Worm (Caenorhabditis elegans) whole organism, dauer: Measurements from ENCODE around the gene cest-34.

ENCODE experiments used
- unc-62 ChIP-seq: sonication (generic microtip); optimal IDR thresholded peaks from 2 replicates; lab custom pipeline; 2017; ENCODE audit warnings: missing biosample characterization, missing genetic modification reagents, missing genetic modification characterization

cest-34 gene

ce11 chrV:6676158-6676849 lies at the start of gene cest-34:
TSS of gene cest-34 (plus strand) at chrV:6676799.
- no peak for TF ChIP-seq unc-62 (GFP tag; lab: Kevin White, UChicago)

- TF ChIP-seq unc-62 (GFP tag; lab: Kevin White, UChicago), result no peak
These were observed 45.8 kb upstream of the cest-34 start for ce11 chrV:6630769-6631168.

DNA sequence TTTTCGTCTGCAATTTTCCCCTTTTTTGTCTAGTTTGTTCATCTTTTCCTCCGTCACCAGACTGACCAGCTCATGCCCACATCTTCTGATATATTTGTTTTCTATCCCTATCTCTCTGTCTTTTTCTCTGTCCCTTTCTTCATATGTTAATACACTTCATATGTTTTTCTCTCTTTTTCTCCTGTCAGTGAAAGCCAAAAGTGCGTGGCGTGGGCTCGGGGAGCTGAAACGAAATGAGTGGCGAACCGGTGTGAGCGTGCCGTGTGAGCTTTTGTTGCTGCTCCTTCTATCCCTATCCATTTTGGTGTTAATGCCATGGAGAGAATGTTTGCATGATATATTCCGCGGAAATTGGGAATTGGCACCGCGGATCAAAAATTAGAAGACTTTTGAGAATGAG lies 44.7 kb upstream of the cest-34 start:
- no peak for TF ChIP-seq unc-62 (GFP tag; lab: Kevin White, UChicago)

DNA sequence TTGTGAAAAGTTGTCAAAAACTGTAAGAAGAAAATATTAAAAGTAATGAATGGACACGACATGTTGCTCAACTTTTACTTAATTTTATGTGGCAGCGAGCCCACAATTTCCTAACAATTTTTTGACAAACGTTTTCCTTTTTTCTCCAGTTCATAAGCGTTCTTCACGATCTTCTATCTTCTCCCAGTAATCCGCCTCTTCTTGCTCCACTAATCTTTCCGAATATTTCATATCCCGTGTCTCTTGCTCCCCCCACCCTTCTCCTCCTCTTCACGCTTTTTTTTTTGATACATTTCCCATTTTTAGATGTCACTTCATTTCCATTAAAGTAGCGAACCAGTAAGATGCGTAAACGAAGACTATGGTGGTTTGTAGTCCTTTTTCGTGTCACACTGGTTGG lies 43.7 kb upstream of the cest-34 start, which contains the start of gene scd-2:
scd-2 (plus strand) TSS at position 301 of the 400 bp plus-strand sequence.
- no peak for TF ChIP-seq unc-62 (GFP tag; lab: Kevin White, UChicago)

DNA sequence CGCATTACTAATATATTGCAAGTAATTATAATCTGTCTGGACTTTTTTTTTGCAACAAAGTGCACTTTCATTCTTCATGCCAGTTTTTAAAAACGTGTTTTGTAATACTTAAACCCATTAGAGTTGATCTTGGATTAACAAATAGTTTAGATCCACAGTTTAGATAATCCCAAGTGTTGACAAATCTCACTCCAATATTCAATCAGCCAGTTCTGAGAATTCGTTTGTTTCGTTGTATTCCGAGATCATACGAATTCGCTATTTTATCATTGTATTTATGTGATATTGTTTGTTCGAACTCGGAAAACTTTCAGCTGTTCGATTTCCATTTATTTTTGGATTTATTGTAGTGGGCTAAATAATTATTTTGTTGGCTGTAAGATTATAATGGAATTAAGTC lies 30.8 kb upstream of the cest-34 start:
- TF ChIP-seq unc-62 (GFP tag; lab: Kevin White, UChicago), result no peak

ce11 chrV:6649317-6649716 lies 27.3 kb upstream of the cest-34 start, which contains the start of gene T10H9.1:
TSS of gene T10H9.1 (plus strand) at chrV:6649617.
- TF ChIP-seq unc-62 (GFP tag; lab: Kevin White, UChicago), result no peak

DNA sequence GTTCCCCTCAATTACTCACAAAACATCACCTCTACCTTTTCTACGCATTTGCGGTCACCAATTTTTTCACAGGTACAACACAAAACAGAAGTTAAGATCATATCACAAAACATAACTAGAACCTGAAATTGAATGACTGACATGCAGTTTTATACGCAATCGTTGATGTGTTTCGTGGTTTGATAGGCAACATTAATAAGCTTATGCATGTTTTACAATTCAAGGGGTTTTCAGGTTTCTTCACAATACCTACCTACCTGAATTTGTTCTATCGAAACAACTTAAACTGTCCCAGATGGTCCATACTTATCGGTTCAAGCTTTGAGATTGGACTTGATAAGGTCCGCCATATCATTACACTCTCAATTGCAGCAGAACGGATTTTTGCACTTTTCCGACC lies 26.1 kb upstream of the cest-34 start:
- TF ChIP-seq unc-62 (GFP tag; lab: Kevin White, UChicago), result no peak

DNA sequence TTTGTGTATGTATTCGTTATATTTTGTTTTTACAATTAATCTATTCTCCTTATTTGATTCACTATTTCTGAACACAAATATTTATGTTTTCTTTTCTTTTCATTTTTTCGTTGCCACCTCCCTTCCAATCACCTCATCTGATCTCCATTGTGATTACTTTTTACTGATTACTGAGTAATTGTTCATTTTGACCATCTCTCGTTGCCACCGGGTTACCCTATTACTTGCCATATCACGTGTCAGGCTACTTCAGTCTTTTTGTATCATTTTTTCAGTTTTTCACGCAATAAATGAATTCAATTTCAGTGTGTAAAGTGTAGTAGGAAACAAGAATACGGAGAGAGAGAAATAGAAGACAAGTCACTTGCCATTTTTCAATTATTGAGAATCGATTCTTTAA lies 24.5 kb upstream of the cest-34 start, which contains the start of gene T10H9.8:
T10H9.8 (plus strand) TSS at position 301 of the 400 bp plus-strand sequence.
- no peak for TF ChIP-seq unc-62 (GFP tag; lab: Kevin White, UChicago)

ce11 chrV:6655174-6655573 lies 21.4 kb upstream of the cest-34 start, which contains the start of gene syx-18:
TSS of gene syx-18 (minus strand) at chrV:6655449.
- TF ChIP-seq unc-62 (GFP tag; lab: Kevin White, UChicago), result no peak

DNA sequence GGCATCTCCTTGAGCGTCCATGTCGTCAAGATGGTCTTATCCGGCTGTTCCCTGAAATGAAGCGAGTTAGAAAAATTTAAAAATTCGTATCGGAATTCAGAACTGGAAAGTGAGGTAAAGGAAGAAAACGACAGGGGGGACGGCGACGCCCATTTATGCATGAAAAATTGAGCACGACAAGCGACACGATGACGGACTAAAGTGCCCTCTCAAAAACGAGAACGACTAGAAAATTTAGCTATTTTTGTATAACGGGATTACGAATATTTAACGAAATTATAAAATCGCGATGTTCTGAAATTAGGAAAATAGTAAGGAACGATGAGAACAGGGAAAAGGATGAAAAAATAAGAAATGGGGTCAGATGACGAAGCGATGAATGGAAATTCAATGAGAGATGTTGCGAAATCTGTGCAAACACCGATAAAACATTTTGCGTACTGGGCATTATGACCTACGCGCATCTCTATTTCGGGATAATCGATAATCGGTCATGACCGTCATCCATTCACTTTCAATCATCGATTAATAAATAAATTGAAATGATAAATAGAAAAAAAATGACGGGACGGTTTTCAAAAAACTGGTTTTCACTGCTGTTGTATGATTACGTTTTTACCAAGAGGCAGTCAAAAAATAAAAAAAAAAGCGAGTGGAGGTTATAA lies 20.0 kb upstream of the cest-34 start, which contains the start of gene snb-1:
snb-1 (minus strand) TSS at position 51 of the 665 bp plus-strand sequence.
- no peak for TF ChIP-seq unc-62 (GFP tag; lab: Kevin White, UChicago)

ce11 chrV:6657532-6658259 lies 18.9 kb upstream of the cest-34 start:
- no peak for TF ChIP-seq unc-62 (GFP tag; lab: Kevin White, UChicago)

ce11 chrV:6658765-6659164 lies 17.8 kb upstream of the cest-34 start:
- TF ChIP-seq unc-62 (GFP tag; lab: Kevin White, UChicago), result no peak

ce11 chrV:6659533-6659932 lies 17.1 kb upstream of the cest-34 start:
- no peak for TF ChIP-seq unc-62 (GFP tag; lab: Kevin White, UChicago)

ce11 chrV:6661658-6662057 lies 14.9 kb upstream of the cest-34 start:
- TF ChIP-seq unc-62 (GFP tag; lab: Kevin White, UChicago), result no peak

- no peak for TF ChIP-seq unc-62 (GFP tag; lab: Kevin White, UChicago)
These were observed 14.1 kb upstream of the cest-34 start for ce11 chrV:6662505-6662904.

ce11 chrV:6665751-6666150 lies 10.8 kb upstream of the cest-34 start, which contains the start of gene pmp-5:
TSS of gene pmp-5 (minus strand) at chrV:6665813.
- no peak for TF ChIP-seq unc-62 (GFP tag; lab: Kevin White, UChicago)
